Fruit fly (Drosophila melanogaster): Measurements from ENCODE around the gene RPA2.

RPA2 gene

dm6 chr2L:20948625-20949024 lies 22.7 kb upstream of the RPA2 start (continued):
- no peak for TF ChIP-seq tap (tag; optimal IDR thresholded peaks at IDR 0.05)
- TF ChIP-seq dmrt11E (tag; optimal IDR thresholded peaks at IDR 0.05), result peak; percentile 12
- peak; percentile 5 for TF ChIP-seq unpg (GFP tag; optimal IDR thresholded peaks at IDR 0.05)
- 0 out of 3 replicates have a peak, but pooled peaks have one; percentile 45 for TF ChIP-seq dysf (GFP tag; IDR thresholded peaks at IDR 0.05)
- TF ChIP-seq bcd (GFP tag; optimal IDR thresholded peaks at IDR 0.05), result peak; percentile 22
- TF ChIP-seq pnt (GFP tag; optimal IDR thresholded peaks at IDR 0.05), result no peak
- TF ChIP-seq dpn (GFP tag; optimal IDR thresholded peaks at IDR 0.05), result peak; percentile 13 to 14
- TF ChIP-seq Elba2 (GFP tag; optimal IDR thresholded peaks at IDR 0.05), result no peak
- no peak for TF ChIP-seq CG9215 (GFP tag; IDR thresholded peaks at IDR 0.05)
- peak; percentile 47 for TF ChIP-seq Sox102F (GFP tag; optimal IDR thresholded peaks at IDR 0.05)
- TF ChIP-seq CG17912 (GFP tag; optimal IDR thresholded peaks at IDR 0.05), result no peak
- peak; percentile 81 for TF ChIP-seq sens (GFP tag)
- 0 out of 3 replicates have a peak, but pooled peaks have one; percentile 22 for TF ChIP-seq ken (GFP tag; IDR thresholded peaks at IDR 0.05)
- TF ChIP-seq ind (GFP tag; optimal IDR thresholded peaks at IDR 0.05), result no peak
- TF ChIP-seq bsh (GFP tag; optimal IDR thresholded peaks at IDR 0.05), result peak in 1 of 2 experiments; percentile 39
- no peak for TF ChIP-seq stc (GFP tag; IDR thresholded peaks at IDR 0.05)
- no peak for TF ChIP-seq cad (GFP tag; optimal IDR thresholded peaks at IDR 0.05)
- peak in 1 of 2 experiments; percentile 21 for TF ChIP-seq Hr51 (GFP tag; optimal IDR thresholded peaks at IDR 0.05)
- peak; percentile 16 for TF ChIP-seq ewg (GFP tag; optimal IDR thresholded peaks at IDR 0.05)
- TF ChIP-seq jing (GFP tag; optimal IDR thresholded peaks at IDR 0.05), result no peak
- peak; percentile 23 for TF ChIP-seq pum (GFP tag; optimal IDR thresholded peaks at IDR 0.05)
- no peak for TF ChIP-seq Fer3 (tag; optimal IDR thresholded peaks at IDR 0.05)
- TF ChIP-seq gem (tag; optimal IDR thresholded peaks at IDR 0.05), result peak; percentile 44
- TF ChIP-seq CG13123 (GFP tag; optimal IDR thresholded peaks at IDR 0.05), result no peak
- no peak for TF ChIP-seq CG12071 (GFP tag; optimal IDR thresholded peaks at IDR 0.05)
- TF ChIP-seq jumu (GFP tag; optimal IDR thresholded peaks at IDR 0.05), result peak; percentile 2
- no peak for TF ChIP-seq ERR (GFP tag; optimal IDR thresholded peaks at IDR 0.05)
- peak; percentile 8 for TF ChIP-seq CG2678 (tag; optimal IDR thresholded peaks at IDR 0.05)
- 0 out of 2 replicates have a peak, but pooled peaks have one; percentile 11 for TF ChIP-seq ap (GFP tag; IDR thresholded peaks at IDR 0.05)
- TF ChIP-seq D (optimal IDR thresholded peaks at IDR 0.05), result no peak
- TF ChIP-seq D (GFP tag; optimal IDR thresholded peaks at IDR 0.05), result peak; percentile 23
- no peak for TF ChIP-seq Mad (GFP tag; optimal IDR thresholded peaks at IDR 0.05)
- no peak for TF ChIP-seq tll (GFP tag; optimal IDR thresholded peaks at IDR 0.05)
- no peak for TF ChIP-seq CG2202 (tag; optimal IDR thresholded peaks at IDR 0.05)
- 0 out of 3 replicates have a peak, but pooled peaks have one; percentile 9 for TF ChIP-seq CG17361 (GFP tag; IDR thresholded peaks at IDR 0.05)
- TF ChIP-seq Lhr (GFP tag; optimal IDR thresholded peaks at IDR 0.05), result no peak
- no peak for TF ChIP-seq CG8290 (GFP tag; optimal IDR thresholded peaks at IDR 0.05)
- no peak for TF ChIP-seq CG8290 (tag; optimal IDR thresholded peaks at IDR 0.05)
- TF ChIP-seq CG11247 (GFP tag; IDR thresholded peaks at IDR 0.05), result no peak
- no peak for TF ChIP-seq YL-1 (GFP tag; optimal IDR thresholded peaks at IDR 0.05)
- TF ChIP-seq CG17359 (tag; optimal IDR thresholded peaks at IDR 0.05), result peak; percentile 14
- no peak for TF ChIP-seq lilli (GFP tag; optimal IDR thresholded peaks at IDR 0.05)
- peak; percentile 6 for TF ChIP-seq Hmr (GFP tag; optimal IDR thresholded peaks at IDR 0.05)
- peak; percentile 67 for TF ChIP-seq ci (GFP tag; IDR thresholded peaks at IDR 0.05)
- no peak for TF ChIP-seq caup (GFP tag; optimal IDR thresholded peaks at IDR 0.05; ENCODE audit: severe bottlenecking)
- TF ChIP-seq maf-S (GFP tag; optimal IDR thresholded peaks at IDR 0.05), result no peak
- TF ChIP-seq CG9727 (GFP tag; optimal IDR thresholded peaks at IDR 0.05), result peak; percentile 14
- TF ChIP-seq CG8089 (GFP tag; optimal IDR thresholded peaks at IDR 0.05), result peak; percentile 2
- no peak for TF ChIP-seq zen (tag; optimal IDR thresholded peaks at IDR 0.05)
- TF ChIP-seq scrt (GFP tag; optimal IDR thresholded peaks at IDR 0.05), result no peak
- peak; percentile 26 for TF ChIP-seq CG11504 (tag; optimal IDR thresholded peaks at IDR 0.05)
